Worm (Caenorhabditis elegans) whole organism, L1 larva: ENCODE results near the gene F45D11.7.
"Not testable (repeated sequence)": the region's sequence is repeated elsewhere in the genome, so short reads cannot be mapped to it uniquely, and the experiment has no call there.

Experiments
- C34B4.2 ChIP-seq: sonication (generic microtip); optimal IDR thresholded peaks from 2 replicates; lab custom pipeline; 2017; ENCODE audit warnings: mild to moderate bottlenecking, missing genetic modification characterization, missing compliant biosample characterization
- F16B12.6 ChIP-seq: fragments of 150-350 bp; optimal IDR thresholded peaks from 2 replicates; lab custom pipeline; 2014; ENCODE audit warnings: missing biosample characterization, missing genetic modification characterization
- aha-1 ChIP-seq: fragments of 150-350 bp; optimal IDR thresholded peaks from 2 replicates; lab custom pipeline; 2014; ENCODE audit warnings: missing biosample characterization, missing genetic modification characterization
- ceh-63 ChIP-seq: fragments of 200-800 bp; sonication (Bioruptor generic); optimal IDR thresholded peaks from 2 replicates; lab custom pipeline; 2018; ENCODE audit warnings: mild to moderate bottlenecking, missing genetic modification characterization, missing compliant biosample characterization
- ceh-82 ChIP-seq, 3 experiments: fragments of 150-350 bp in 1 of 3; sonication (generic microtip) in 2 of 3; optimal IDR thresholded peaks; 2 replicates each; lab custom pipeline; 2014 to 2017; ENCODE audit warnings: missing biosample characterization in 3 of 3, missing genetic modification characterization in 3 of 3
- ceh-88 ChIP-seq: fragments of 200-800 bp; sonication (Bioruptor generic); IDR thresholded peaks from 2 replicates; pipeline ENCODE4 v1.3.6; 2022; ENCODE audit warnings: missing genetic modification characterization, missing compliant biosample characterization
- ces-1 ChIP-seq: fragments of 150-350 bp; optimal IDR thresholded peaks from 2 replicates; lab custom pipeline; 2014; ENCODE audit warnings: missing biosample characterization, missing genetic modification reagents, missing genetic modification characterization
- fkh-10 ChIP-seq: sonication (generic microtip); optimal IDR thresholded peaks from 2 replicates; lab custom pipeline; 2017; ENCODE audit warnings: missing biosample characterization, missing genetic modification reagents, missing genetic modification characterization
- grh-1 ChIP-seq: fragments of 200-800 bp; sonication (Bioruptor generic); IDR thresholded peaks from 2 replicates; pipeline ENCODE4 v1.3.6; 2022; ENCODE audit warnings: missing genetic modification reagents, missing genetic modification characterization, missing compliant biosample characterization
- hlh-17 ChIP-seq: fragments of 200-800 bp; sonication (Bioruptor generic); optimal IDR thresholded peaks from 2 replicates; lab custom pipeline; 2018; ENCODE audit warnings: missing genetic modification characterization, mild to moderate bottlenecking, missing compliant biosample characterization, moderate library complexity, borderline replicate concordance
- irx-1 ChIP-seq: sonication (generic microtip); optimal IDR thresholded peaks from 2 replicates; lab custom pipeline; 2016; ENCODE audit warnings: missing genetic modification characterization, missing compliant biosample characterization
- lin-14 ChIP-seq: fragments of 200-800 bp; sonication (Bioruptor generic); optimal IDR thresholded peaks from 2 replicates; lab custom pipeline; 2018; ENCODE audit warnings: mild to moderate bottlenecking, missing genetic modification characterization, moderate library complexity, missing compliant biosample characterization
- lin-15B ChIP-seq: fragments of 150-350 bp; sonication (generic microtip); optimal IDR thresholded peaks from 3 replicates; lab custom pipeline; 2014; ENCODE audit warnings: missing biosample characterization, missing genetic modification characterization
- lsy-2 ChIP-seq, 2 experiments: fragments of 150-350 bp; optimal IDR thresholded peaks; 2 replicates each; lab custom pipeline; 2014; ENCODE audit warnings: missing biosample characterization in 2 of 2, missing genetic modification characterization in 2 of 2
- mdl-1 ChIP-seq, 2 experiments: fragments of 150-350 bp; optimal IDR thresholded peaks; 2 replicates each; lab custom pipeline; 2014 to 2017; ENCODE audit warnings: missing biosample characterization in 2 of 2, missing genetic modification characterization in 2 of 2, inconsistent platforms in 1 of 2
- mep-1 ChIP-seq: fragments of 150-350 bp; optimal IDR thresholded peaks from 2 replicates; lab custom pipeline; 2014; ENCODE audit warnings: missing biosample characterization, missing genetic modification characterization
- nhr-11 ChIP-seq: fragments of 150-350 bp; optimal IDR thresholded peaks from 2 replicates; lab custom pipeline; 2014; ENCODE audit warnings: missing biosample characterization, missing genetic modification characterization
- nhr-12 ChIP-seq: sonication (generic microtip); optimal IDR thresholded peaks from 2 replicates; lab custom pipeline; 2017; ENCODE audit warnings: missing biosample characterization, missing genetic modification characterization
- nhr-19 ChIP-seq: fragments of 200-800 bp; sonication (Bioruptor generic); conservative IDR thresholded peaks from 2 replicates; pipeline ENCODE4 v1.3.6; 2022; ENCODE audit warnings: missing genetic modification characterization, missing compliant biosample characterization
- nhr-20 ChIP-seq: sonication (generic microtip); optimal IDR thresholded peaks from 2 replicates; lab custom pipeline; 2016; ENCODE audit warnings: mild to moderate bottlenecking, missing genetic modification characterization, missing compliant biosample characterization
- nhr-28 ChIP-seq: fragments of 150-350 bp; optimal IDR thresholded peaks from 2 replicates; lab custom pipeline; 2014; ENCODE audit warnings: missing biosample characterization, missing genetic modification characterization
- nhr-47 ChIP-seq: sonication (generic microtip); optimal IDR thresholded peaks from 2 replicates; lab custom pipeline; 2016; ENCODE audit warnings: mild to moderate bottlenecking, missing genetic modification characterization, moderate library complexity, missing compliant biosample characterization
- nhr-76 ChIP-seq: sonication (generic microtip); optimal IDR thresholded peaks from 2 replicates; lab custom pipeline; 2017; ENCODE audit warnings: missing biosample characterization, missing genetic modification characterization
- nhr-77 ChIP-seq: fragments of 150-350 bp; optimal IDR thresholded peaks from 2 replicates; lab custom pipeline; 2014; ENCODE audit warnings: missing biosample characterization, missing genetic modification characterization
- nhr-84 ChIP-seq: sonication (generic microtip); optimal IDR thresholded peaks from 2 replicates; lab custom pipeline; 2017; ENCODE audit warnings: missing biosample characterization, missing genetic modification characterization
- nhr-85 ChIP-seq: sonication (generic microtip); peaks from one replicate; lab custom pipeline; 2016; ENCODE audit warnings: missing genetic modification characterization, inconsistent platforms, missing compliant biosample characterization
- pag-3 ChIP-seq: sonication (generic microtip); optimal IDR thresholded peaks from 2 replicates; lab custom pipeline; 2017; ENCODE audit warnings: missing genetic modification characterization, mild to moderate bottlenecking, missing compliant biosample characterization, antibody characterized with exemption, borderline replicate concordance; ENCODE audit not compliant: insufficient read depth
- pax-3 ChIP-seq: fragments of 200-800 bp; sonication (Bioruptor generic); optimal IDR thresholded peaks from 2 replicates; lab custom pipeline; 2018; ENCODE audit warnings: mild to moderate bottlenecking, missing genetic modification characterization, moderate library complexity, missing compliant biosample characterization
- rnt-1 ChIP-seq: sonication (generic microtip); optimal IDR thresholded peaks from 2 replicates; lab custom pipeline; 2016; ENCODE audit warnings: mild to moderate bottlenecking, missing genetic modification characterization, moderate library complexity, missing compliant biosample characterization
- snpc-4 ChIP-seq: fragments of 150-350 bp; optimal IDR thresholded peaks from 2 replicates; lab custom pipeline; 2014; ENCODE audit warnings: missing biosample characterization, missing genetic modification characterization
- snu-23 ChIP-seq: sonication (generic microtip); optimal IDR thresholded peaks from 2 replicates; lab custom pipeline; 2016; ENCODE audit warnings: missing genetic modification characterization, missing compliant biosample characterization
- sup-37 ChIP-seq: fragments of 200-800 bp; sonication (Bioruptor generic); optimal IDR thresholded peaks from 2 replicates; lab custom pipeline; 2018; ENCODE audit warnings: mild to moderate bottlenecking, missing genetic modification characterization, missing compliant biosample characterization
- tlp-1 ChIP-seq: fragments of 150-350 bp; optimal IDR thresholded peaks from 2 replicates; lab custom pipeline; 2014; ENCODE audit warnings: missing biosample characterization, missing genetic modification characterization
- unc-130 ChIP-seq: fragments of 150-350 bp; optimal IDR thresholded peaks from 2 replicates; lab custom pipeline; 2017; ENCODE audit warnings: missing biosample characterization, missing genetic modification characterization, inconsistent platforms
- unc-30 ChIP-seq: sonication (generic microtip); optimal IDR thresholded peaks from 2 replicates; lab custom pipeline; 2017; ENCODE audit warnings: missing biosample characterization, missing genetic modification characterization
- unc-62 ChIP-seq: fragments of 150-350 bp; optimal IDR thresholded peaks from 2 replicates; lab custom pipeline; 2014; ENCODE audit warnings: missing biosample characterization, missing genetic modification reagents, missing genetic modification characterization
- unc-86 ChIP-seq: sonication (generic microtip); optimal IDR thresholded peaks from 2 replicates; lab custom pipeline; 2016; ENCODE audit warnings: missing genetic modification characterization, missing compliant biosample characterization
- vab-15 ChIP-seq: sonication (generic microtip); optimal IDR thresholded peaks from 2 replicates; lab custom pipeline; 2017; ENCODE audit warnings: missing genotype, mild to moderate bottlenecking, missing genetic modification characterization, missing compliant biosample characterization
- xbp-1 ChIP-seq: sonication (generic microtip); optimal IDR thresholded peaks from 2 replicates; lab custom pipeline; 2016; ENCODE audit warnings: missing genetic modification characterization, missing compliant biosample characterization
- zip-4 ChIP-seq: fragments of 200-800 bp; sonication (Bioruptor generic); optimal IDR thresholded peaks from 2 replicates; lab custom pipeline; 2018; ENCODE audit warnings: mild to moderate bottlenecking, missing genetic modification characterization, moderate library complexity, missing compliant biosample characterization
- ztf-11 ChIP-seq, 2 experiments: sonication (generic microtip); optimal IDR thresholded peaks; 2 replicates each; lab custom pipeline; 2016 to 2017; ENCODE audit warnings: missing genetic modification characterization in 2 of 2, missing biosample characterization in 1 of 2, missing compliant biosample characterization in 1 of 2
- ztf-4 ChIP-seq: fragments of 150-350 bp; optimal IDR thresholded peaks from 2 replicates; lab custom pipeline; 2014; ENCODE audit warnings: missing biosample characterization, missing genetic modification characterization

Gene F45D11.7

ce11 chrII:960218-960617 lies 34.1 kb upstream of the F45D11.7 start, which contains the start of the genes C32B5.18 and C32B5.7:
TSS of gene C32B5.18 (plus strand) at chrII:960518.
TSS of gene C32B5.7 (plus strand) at chrII:960528.
- TF ChIP-seq ceh-88 (GFP tag; lab: Robert Waterston, UW) (no peak), grh-1 (GFP tag; lab: Robert Waterston, UW) (no peak), pag-3 (tag; lab: Kevin White, UChicago) (no peak), ces-1 (GFP tag; lab: Kevin White, UChicago) (no peak), aha-1 (tag; lab: Kevin White, UChicago) (no peak), pax-3 (no peak), nhr-19 (no peak)

DNA sequence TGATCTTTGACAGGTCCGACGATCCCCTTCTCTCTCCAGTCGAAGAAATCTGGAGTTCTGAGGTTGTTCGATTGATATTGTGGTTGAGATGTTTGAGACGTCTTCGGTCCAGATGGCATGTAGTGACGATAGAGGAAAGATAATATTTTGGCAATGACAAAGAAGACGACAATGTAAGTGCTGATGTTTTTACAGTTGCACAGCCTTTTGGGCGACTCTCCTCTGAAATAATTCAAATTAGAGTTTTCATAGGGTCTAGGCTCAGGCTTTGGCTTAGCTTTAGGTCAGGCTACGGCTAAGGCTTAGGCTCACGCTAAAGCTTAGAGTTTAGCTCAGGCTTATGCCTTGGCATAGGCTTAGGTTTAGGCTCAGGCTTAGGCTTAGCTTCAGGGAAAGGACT lies 32.4 kb upstream of the F45D11.7 start, which contains the start of gene C32B5.13:
Gene C32B5.13 (minus strand): TSS at position 101 of the 400 bp plus-strand sequence.
- no peak for TF ChIP-seq tlp-1 (tag; lab: Kevin White, UChicago)

DNA sequence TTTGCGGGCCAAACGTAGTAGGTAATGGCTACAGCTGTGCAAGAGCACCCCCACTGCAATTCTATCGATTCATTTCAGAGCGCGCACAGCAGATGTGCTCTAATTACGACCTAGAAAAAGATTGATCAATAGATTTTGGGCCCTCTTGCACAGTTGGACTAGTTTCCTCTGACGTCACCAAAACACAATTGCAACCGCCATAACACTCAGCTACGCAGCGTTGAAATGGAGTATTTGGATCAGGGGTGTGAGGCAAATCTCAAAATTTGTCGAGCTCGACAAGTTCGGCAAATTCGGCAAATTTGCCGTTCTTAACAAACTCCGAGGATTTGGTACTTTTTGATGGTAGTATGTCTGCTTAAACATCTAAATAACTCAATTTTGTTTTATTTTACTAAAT lies 27.4 kb upstream of the F45D11.7 start, which contains the start of gene fbxc-18:
Gene fbxc-18 (minus strand): TSS at position 101 of the 400 bp plus-strand sequence.
- not testable (repeated sequence) for TF ChIP-seq hlh-17; lsy-2 (tag; optimal IDR thresholded peaks at IDR 0.05; lab: Kevin White, UChicago); grh-1 (GFP tag; lab: Robert Waterston, UW)

- not testable (repeated sequence) for TF ChIP-seq nhr-12 (tag; lab: Kevin White, UChicago); lin-15B; vab-15 (tag; lab: Kevin White, UChicago)
Measured at ce11 chrII:968106-968505, 26.2 kb upstream of the F45D11.7 start, which contains the start of gene C32B5.6. TSS of gene C32B5.6 (plus strand) at chrII:968406.

- TF ChIP-seq unc-30 (tag; lab: Kevin White, UChicago): no peak
- TF ChIP-seq zip-4: no peak
- no peak for TF ChIP-seq sup-37 (GFP tag; lab: Kevin White, UChicago)
- TF ChIP-seq nhr-77 (tag; lab: Kevin White, UChicago): no peak
- TF ChIP-seq lin-14: no peak
- TF ChIP-seq xbp-1: no peak
- TF ChIP-seq lin-15B: no peak
- TF ChIP-seq ceh-63: no peak
- no peak for TF ChIP-seq nhr-47
- TF ChIP-seq snu-23 (GFP tag; lab: Kevin White, UChicago): no peak
- no peak for TF ChIP-seq nhr-85 (tag; lab: Kevin White, UChicago)
- no peak for TF ChIP-seq ceh-82 (tag; optimal IDR thresholded peaks at IDR 0.05; lab: Kevin White, UChicago)
- TF ChIP-seq, all 84 proteins: peak for 0
Measured at ce11 chrII:972850-973249, 21.5 kb upstream of the F45D11.7 start, which contains the start of gene C32B5.15. TSS of gene C32B5.15 (minus strand) at chrII:972950.

- TF ChIP-seq nhr-47 (no peak), irx-1 (tag; lab: Kevin White, UChicago) (no peak), snu-23 (GFP tag; lab: Kevin White, UChicago) (no peak), C34B4.2 (tag; lab: Kevin White, UChicago) (no peak), unc-62 (GFP tag; lab: Kevin White, UChicago) (no peak), snpc-4 (tag; lab: Kevin White, UChicago) (no peak), nhr-28 (tag; lab: Kevin White, UChicago) (no peak), ztf-11 (tag; optimal IDR thresholded peaks at IDR 0.05; lab: Kevin White, UChicago) (no peak)
Measured at ce11 chrII:973999-974398, 20.3 kb upstream of the F45D11.7 start, which contains the start of gene fbxc-14. TSS of gene fbxc-14 (plus strand) at chrII:974299.

ce11 chrII:979135-979534 lies 15.2 kb upstream of the F45D11.7 start, which contains the start of the genes fbxc-17 and fbxc-15:
TSS of gene fbxc-17 (minus strand) at chrII:979235.
TSS of gene fbxc-15 (plus strand) at chrII:979423.
- TF ChIP-seq aha-1 (tag; lab: Kevin White, UChicago) (no peak), nhr-76 (no peak), nhr-11 (tag; lab: Kevin White, UChicago) (no peak), ztf-4 (no peak), rnt-1 (no peak), nhr-84 (tag; lab: Kevin White, UChicago) (no peak), fkh-10 (no peak), unc-86 (tag; lab: Kevin White, UChicago) (no peak), unc-130 (no peak), snpc-4 (tag; lab: Kevin White, UChicago) (no peak), F16B12.6 (no peak), nhr-20 (tag; lab: Kevin White, UChicago) (no peak), nhr-12 (tag; lab: Kevin White, UChicago) (no peak), mep-1 (tag; lab: Kevin White, UChicago) (no peak), mdl-1 (tag; optimal IDR thresholded peaks at IDR 0.05; lab: Kevin White, UChicago) (no peak)
